Worm (Caenorhabditis elegans): ENCODE data around the gene srh-145.

srh-145 gene

ce11 chrV:16399388-16399787, 11.1 kb upstream of the srh-145 start, which contains the start of gene sre-36:
TSS of gene sre-36 (plus strand) at chrV:16399688.
- TF ChIP-seq lsy-2 (tag; optimal IDR thresholded peaks at IDR 0.05) (no peak), lin-13 (tag; optimal IDR thresholded peaks at IDR 0.05) (no peak), nhr-12 (tag; optimal IDR thresholded peaks at IDR 0.05) (no peak), tbx-8 (GFP tag; optimal IDR thresholded peaks at IDR 0.05) (no peak), nhr-28 (tag; optimal IDR thresholded peaks at IDR 0.05) (no peak), blmp-1 (tag; optimal IDR thresholded peaks at IDR 0.05) (no peak), nhr-76 (tag; optimal IDR thresholded peaks at IDR 0.05) (no peak), unc-62 (GFP tag; optimal IDR thresholded peaks at IDR 0.05) (no peak), pha-4 (tag; optimal IDR thresholded peaks at IDR 0.05) (no peak), drap-1 (GFP tag; optimal IDR thresholded peaks at IDR 0.05) (no peak), M03D4.4 (tag; optimal IDR thresholded peaks at IDR 0.05) (no peak), nhr-237 (tag; optimal IDR thresholded peaks at IDR 0.05) (no peak), mep-1 (tag; optimal IDR thresholded peaks at IDR 0.05) (no peak), cnd-1 (tag; optimal IDR thresholded peaks at IDR 0.05) (no peak), ceh-83 (GFP tag; optimal IDR thresholded peaks at IDR 0.05) (no peak), ces-1 (GFP tag; optimal IDR thresholded peaks at IDR 0.05) (no peak), sptf-1 (tag; optimal IDR thresholded peaks at IDR 0.05) (no peak), hlh-1 (tag; optimal IDR thresholded peaks at IDR 0.05) (no peak), mls-2 (tag; optimal IDR thresholded peaks at IDR 0.05) (no peak)

- TF ChIP-seq unc-120 (tag; optimal IDR thresholded peaks at IDR 0.05; ENCODE audit: poor library complexity, severe bottlenecking) = no peak
- TF ChIP-seq mep-1 (tag; optimal IDR thresholded peaks at IDR 0.05) = peak; percentile 17
- no peak for TF ChIP-seq zip-8 (tag; optimal IDR thresholded peaks at IDR 0.05)
- TF ChIP-seq snpc-4 (tag; optimal IDR thresholded peaks at IDR 0.05) = no peak
- TF ChIP-seq ces-1 (GFP tag; optimal IDR thresholded peaks at IDR 0.05) = peak; percentile 52
- TF ChIP-seq unc-62 (GFP tag; optimal IDR thresholded peaks at IDR 0.05) = no peak
- peak; percentile 38 for TF ChIP-seq sptf-1 (tag; optimal IDR thresholded peaks at IDR 0.05)
- TF ChIP-seq nhr-76 (tag; optimal IDR thresholded peaks at IDR 0.05) = no peak
- peak; percentile 21 for TF ChIP-seq ceh-43 (GFP tag; optimal IDR thresholded peaks at IDR 0.05)
- TF ChIP-seq elt-3 (tag; optimal IDR thresholded peaks at IDR 0.05) = no peak
- TF ChIP-seq lsy-2 (tag; optimal IDR thresholded peaks at IDR 0.05) = peak; percentile 59
- no peak for TF ChIP-seq flh-1 (GFP tag; optimal IDR thresholded peaks at IDR 0.05)
- no peak for TF ChIP-seq drap-1 (GFP tag; optimal IDR thresholded peaks at IDR 0.05)
- TF ChIP-seq ceh-39 (tag; optimal IDR thresholded peaks at IDR 0.05) = no peak
- no peak for TF ChIP-seq mls-2 (tag; optimal IDR thresholded peaks at IDR 0.05)
- no peak for TF ChIP-seq elt-1 (tag; optimal IDR thresholded peaks at IDR 0.05; ENCODE audit: borderline replicate concordance, insufficient read depth)
- no peak for TF ChIP-seq blmp-1 (tag; optimal IDR thresholded peaks at IDR 0.05)
- TF ChIP-seq sem-2 (GFP tag; optimal IDR thresholded peaks at IDR 0.05) = no peak
- TF ChIP-seq ham-2 (GFP tag; optimal IDR thresholded peaks at IDR 0.05) = no peak
- peak; percentile 22 for TF ChIP-seq lin-13 (tag; optimal IDR thresholded peaks at IDR 0.05)
- TF ChIP-seq ztf-11 (tag; optimal IDR thresholded peaks at IDR 0.05) = no peak
- no peak for TF ChIP-seq nhr-2 (tag; optimal IDR thresholded peaks at IDR 0.05)
- peak; percentile 47 for TF ChIP-seq nhr-237 (tag; optimal IDR thresholded peaks at IDR 0.05)
- no peak for TF ChIP-seq pha-4 (tag; optimal IDR thresholded peaks at IDR 0.05)
- no peak for TF ChIP-seq nhr-28 (tag; optimal IDR thresholded peaks at IDR 0.05)
- no peak for TF ChIP-seq cnd-1 (tag; optimal IDR thresholded peaks at IDR 0.05)
- no peak for TF ChIP-seq lin-32 (GFP tag; optimal IDR thresholded peaks at IDR 0.05)
- TF ChIP-seq ceh-83 (GFP tag; optimal IDR thresholded peaks at IDR 0.05) = no peak
Observed at ce11 chrV:16401519-16401918, 9.0 kb upstream of the srh-145 start, which contains the start of gene F13A7.14. TSS of gene F13A7.14 (plus strand) at chrV:16401891.

ce11 chrV:16403974-16404373, 6.5 kb upstream of the srh-145 start, which contains the start of gene syp-1:
TSS of gene syp-1 (plus strand) at chrV:16404274.
- no peak for TF ChIP-seq pha-4 (tag; optimal IDR thresholded peaks at IDR 0.05)
- no peak for TF ChIP-seq ces-1 (GFP tag; optimal IDR thresholded peaks at IDR 0.05)
- TF ChIP-seq mab-5 (tag; optimal IDR thresholded peaks at IDR 0.05) = no peak
- TF ChIP-seq tbx-8 (GFP tag; optimal IDR thresholded peaks at IDR 0.05) = no peak
- no peak for TF ChIP-seq nhr-12 (tag; optimal IDR thresholded peaks at IDR 0.05)
- no peak for TF ChIP-seq zip-8 (tag; optimal IDR thresholded peaks at IDR 0.05)
- no peak for TF ChIP-seq blmp-1 (tag; optimal IDR thresholded peaks at IDR 0.05)
- no peak for TF ChIP-seq nhr-2 (tag; optimal IDR thresholded peaks at IDR 0.05)
- no peak for TF ChIP-seq unc-62 (GFP tag; optimal IDR thresholded peaks at IDR 0.05)
- TF ChIP-seq ceh-83 (GFP tag; optimal IDR thresholded peaks at IDR 0.05) = no peak
- no peak for TF ChIP-seq cnd-1 (tag; optimal IDR thresholded peaks at IDR 0.05)
- TF ChIP-seq hlh-1 (tag; optimal IDR thresholded peaks at IDR 0.05) = no peak
- TF ChIP-seq unc-39 (tag; optimal IDR thresholded peaks at IDR 0.05) = no peak
- TF ChIP-seq mls-2 (tag; optimal IDR thresholded peaks at IDR 0.05) = no peak
- no peak for TF ChIP-seq ham-2 (GFP tag; optimal IDR thresholded peaks at IDR 0.05)
- no peak for TF ChIP-seq nhr-76 (tag; optimal IDR thresholded peaks at IDR 0.05)
- no peak for TF ChIP-seq drap-1 (GFP tag; optimal IDR thresholded peaks at IDR 0.05)
- TF ChIP-seq bed-3 (GFP tag; optimal IDR thresholded peaks at IDR 0.05) = no peak
- no peak for TF ChIP-seq nhr-28 (tag; optimal IDR thresholded peaks at IDR 0.05)
- no peak for TF ChIP-seq lin-13 (tag; optimal IDR thresholded peaks at IDR 0.05)

Measured in whole organism, mixed stage, embryonic.